Fruit fly (Drosophila melanogaster) whole organism, wandering third instar larva: ENCODE results near the gene Acsf2.

ENCODE experiments used
- Abd-B ChIP-seq: fragments of >200 bp; optimal IDR thresholded peaks from 2 replicates; lab custom pipeline; 2017; ENCODE audit warnings: missing biosample characterization, missing genetic modification characterization
- CG32264 ChIP-seq: fragments of 200-800 bp; sonication (Bioruptor generic); optimal IDR thresholded peaks from 2 replicates; lab custom pipeline; 2016; ENCODE audit warnings: missing biosample characterization, missing genetic modification characterization
- CG9705 ChIP-seq: fragments of 200-800 bp; sonication (Bioruptor generic); optimal IDR thresholded peaks from 2 replicates; lab custom pipeline; 2018; ENCODE audit warnings: missing biosample characterization, mild to moderate bottlenecking, missing genetic modification characterization
- CrebA ChIP-seq: fragments of 200-800 bp; sonication (Bioruptor generic); optimal IDR thresholded peaks from 2 replicates; lab custom pipeline; 2016; ENCODE audit warnings: missing biosample characterization, mild to moderate bottlenecking, missing genetic modification characterization, borderline replicate concordance
- Dfd ChIP-seq: fragments of >200 bp; optimal IDR thresholded peaks from 2 replicates; lab custom pipeline; 2017; ENCODE audit warnings: missing biosample characterization, missing genetic modification characterization
- Dif ChIP-seq: fragments of 200-275, 200-300 bp; sonication (Bioruptor generic); optimal IDR thresholded peaks from 2 replicates; lab custom pipeline; 2018; ENCODE audit warnings: missing biosample characterization, missing genetic modification characterization; ENCODE audit not compliant: partially characterized antibody
- GATAd ChIP-seq: sonication (Bioruptor generic); optimal IDR thresholded peaks from 2 replicates; lab custom pipeline; 2016; ENCODE audit warnings: missing biosample characterization, missing genetic modification characterization
- HLH106 ChIP-seq: fragments of 200-800 bp; optimal IDR thresholded peaks from 3 replicates; lab custom pipeline; 2019; ENCODE audit warnings: missing biosample characterization, mild to moderate bottlenecking, missing genetic modification characterization, moderate library complexity
- Hnf4 ChIP-seq: fragments of 200-800 bp; sonication (Bioruptor generic); optimal IDR thresholded peaks from 2 replicates; lab custom pipeline; 2016; ENCODE audit warnings: missing biosample characterization, mild to moderate bottlenecking, missing genetic modification characterization
- Hr78 ChIP-seq: fragments of >200 bp; optimal IDR thresholded peaks from 2 replicates; lab custom pipeline; 2017; ENCODE audit warnings: missing biosample characterization, missing genetic modification characterization
- Hr83 ChIP-seq: fragments of 200-300 bp; sonication (Bioruptor generic); optimal IDR thresholded peaks from 2 replicates; lab custom pipeline; 2016; ENCODE audit warnings: missing biosample characterization, mild to moderate bottlenecking, missing genetic modification characterization, moderate library complexity; ENCODE audit not compliant: poor library complexity, severe bottlenecking
- Jra ChIP-seq: sonication (Bioruptor generic); optimal IDR thresholded peaks from 2 replicates; lab custom pipeline; 2016; ENCODE audit warnings: missing biosample characterization, missing genetic modification characterization
- Mio ChIP-seq: sonication (Bioruptor generic); optimal IDR thresholded peaks from 2 replicates; lab custom pipeline; 2016; ENCODE audit warnings: missing biosample characterization, missing genetic modification characterization
- Myc ChIP-seq: fragments of >200 bp; optimal IDR thresholded peaks from 2 replicates; lab custom pipeline; 2017
- N ChIP-seq: fragments of >200 bp; optimal IDR thresholded peaks from 2 replicates; lab custom pipeline; 2018; ENCODE audit warnings: missing biosample characterization, missing external identifiers, missing genetic modification characterization
- OdsH ChIP-seq: fragments of 200-800 bp; sonication (Bioruptor generic); optimal IDR thresholded peaks from 2 replicates; lab custom pipeline; 2016; ENCODE audit warnings: missing biosample characterization, mild to moderate bottlenecking, missing genetic modification characterization
- Rel ChIP-seq, 2 experiments: fragments of 200-800 bp; sonication (Bioruptor generic) in 1 of 2; optimal IDR thresholded peaks; 2 replicates in 1 of 2; 3 replicates in 1 of 2; lab custom pipeline; 2016 to 2019; ENCODE audit warnings: mild to moderate bottlenecking in 2 of 2, missing biosample characterization in 2 of 2, missing genetic modification characterization in 2 of 2, moderate library complexity in 1 of 2
- Sp1 ChIP-seq: fragments of 200-800 bp; sonication (Bioruptor generic); optimal IDR thresholded peaks from 3 replicates; lab custom pipeline; 2019; ENCODE audit warnings: missing biosample characterization, mild to moderate bottlenecking, missing genetic modification characterization, moderate library complexity
- Vsx2 ChIP-seq: fragments of 200-300, 225-300 bp; sonication (Bioruptor generic); optimal IDR thresholded peaks from 2 replicates; lab custom pipeline; 2018; ENCODE audit warnings: missing biosample characterization, missing genetic modification characterization; ENCODE audit not compliant: partially characterized antibody
- br ChIP-seq: fragments of 200-800 bp; sonication (Bioruptor generic); optimal IDR thresholded peaks from 2 replicates; lab custom pipeline; 2016; ENCODE audit warnings: missing biosample characterization, missing genetic modification characterization
- brk ChIP-seq: fragments of 200-800 bp; sonication (Bioruptor generic); optimal IDR thresholded peaks from 2 replicates; lab custom pipeline; 2016; ENCODE audit warnings: missing biosample characterization, mild to moderate bottlenecking, missing genetic modification characterization
- dl ChIP-seq, 2 experiments: fragments of 175-275, 200-275 bp in 1 of 2; fragments of 200-275 bp in 1 of 2; sonication (Bioruptor generic); optimal IDR thresholded peaks; lab custom pipeline; 2018; ENCODE audit warnings: mild to moderate bottlenecking in 2 of 2, missing biosample characterization in 2 of 2, missing genetic modification characterization in 2 of 2, moderate library complexity in 2 of 2; ENCODE audit not compliant: partially characterized antibody in 2 of 2, insufficient read depth in 1 of 2
- dmrt93B ChIP-seq: fragments of 200-800 bp; sonication (Bioruptor generic); optimal IDR thresholded peaks from 2 replicates; lab custom pipeline; 2018; ENCODE audit warnings: missing biosample characterization, mild to moderate bottlenecking, missing genetic modification characterization
- dsf ChIP-seq: sonication (Bioruptor generic); optimal IDR thresholded peaks from 2 replicates; lab custom pipeline; 2016; ENCODE audit warnings: missing biosample characterization, missing genetic modification characterization, borderline replicate concordance
- ey ChIP-seq: fragments of 200-800 bp; sonication (Bioruptor generic); optimal IDR thresholded peaks from 2 replicates; lab custom pipeline; 2016; ENCODE audit warnings: missing biosample characterization, missing genetic modification characterization
- foxo ChIP-seq, 2 experiments: fragments of 200-800 bp; sonication (Bioruptor generic); optimal IDR thresholded peaks; 2 replicates in 1 of 2; 3 replicates in 1 of 2; lab custom pipeline; 2016 to 2017; ENCODE audit warnings: missing biosample characterization in 2 of 2, missing genetic modification characterization in 2 of 2
- fru ChIP-seq: fragments of 200-800 bp; sonication (Bioruptor generic); optimal IDR thresholded peaks from 3 replicates; lab custom pipeline; 2016; ENCODE audit warnings: missing biosample characterization, mild to moderate bottlenecking, missing genetic modification characterization
- h ChIP-seq: fragments of 200-800 bp; sonication (Bioruptor generic); optimal IDR thresholded peaks from 3 replicates; lab custom pipeline; 2016; ENCODE audit warnings: missing biosample characterization, mild to moderate bottlenecking, missing genetic modification characterization
- jim ChIP-seq: fragments of 175-275, 200-325 bp; sonication (Bioruptor generic); optimal IDR thresholded peaks from 2 replicates; lab custom pipeline; 2016; ENCODE audit warnings: missing biosample characterization, mild to moderate bottlenecking, missing genetic modification characterization
- lola ChIP-seq: fragments of >200 bp; optimal IDR thresholded peaks from 2 replicates; lab custom pipeline; 2017; ENCODE audit warnings: missing biosample characterization, missing genetic modification characterization
- pan ChIP-seq: fragments of >200 bp; optimal IDR thresholded peaks from 2 replicates; lab custom pipeline; 2017
- psq ChIP-seq: fragments of 200-800 bp; sonication (Bioruptor generic); optimal IDR thresholded peaks from 3 replicates; lab custom pipeline; 2017; ENCODE audit warnings: missing biosample characterization, mild to moderate bottlenecking, missing genetic modification characterization, moderate library complexity
- rgr ChIP-seq: fragments of 200-800 bp; sonication (Bioruptor generic); optimal IDR thresholded peaks from 3 replicates; lab custom pipeline; 2016; ENCODE audit warnings: missing biosample characterization, mild to moderate bottlenecking, missing genetic modification characterization
- sage ChIP-seq: fragments of 200-800 bp; sonication (Bioruptor generic); optimal IDR thresholded peaks from 2 replicates; lab custom pipeline; 2016; ENCODE audit warnings: missing biosample characterization, mild to moderate bottlenecking, missing genetic modification characterization
- sv ChIP-seq: fragments of 200-800 bp; sonication (Bioruptor generic); optimal IDR thresholded peaks from 3 replicates; lab custom pipeline; 2016; ENCODE audit warnings: missing biosample characterization, missing genetic modification characterization
- tai ChIP-seq: sonication (Bioruptor generic); optimal IDR thresholded peaks from 2 replicates; lab custom pipeline; 2016; ENCODE audit warnings: missing biosample characterization, missing genetic modification characterization
- usp ChIP-seq: fragments of >200 bp; optimal IDR thresholded peaks from 2 replicates; lab custom pipeline; 2017; ENCODE audit warnings: missing biosample characterization, missing genetic modification characterization
- woc ChIP-seq: sonication (Bioruptor generic); optimal IDR thresholded peaks from 2 replicates; lab custom pipeline; 2016; ENCODE audit warnings: missing biosample characterization, mild to moderate bottlenecking, missing genetic modification characterization

Gene Acsf2

dm6 chr2L:5294392-5295244 is 47.4 kb downstream of the Acsf2 start:
- TF ChIP-seq br (no peak), psq (GFP tag; lab: Kevin White, UChicago) (peak; percentile 76), Abd-B (no peak), dl (GFP tag; optimal IDR thresholded peaks at IDR 0.05; lab: Kevin White, UChicago; ENCODE audit: insufficient read depth in 1 of 2, partially characterized antibody in 2 of 2) (no peak), foxo (GFP tag; optimal IDR thresholded peaks at IDR 0.05; lab: Kevin White, UChicago) (peak in 1 of 2 experiments; percentile 22), sv (no peak), Hnf4 (GFP tag; lab: Kevin White, UChicago) (peak; percentile 75), Dif (GFP tag; lab: Kevin White, UChicago) (peak; percentile 27), fru (GFP tag; lab: Kevin White, UChicago) (peak; percentile 43), usp (GFP tag; lab: Kevin White, UChicago) (no peak), Hr83 (GFP tag; lab: Kevin White, UChicago) (peak; percentile 22), brk (GFP tag; lab: Kevin White, UChicago) (peak; percentile 48), lola (GFP tag; lab: Kevin White, UChicago) (no peak), Vsx2 (GFP tag; lab: Kevin White, UChicago) (peak; percentile 48), tai (GFP tag; lab: Kevin White, UChicago) (peak; percentile 30), sage (no peak), CG32264 (no peak), N (GFP tag; lab: Kevin White, UChicago) (peak; percentile 4), Dfd (GFP tag; lab: Kevin White, UChicago) (no peak), Mio (GFP tag; lab: Kevin White, UChicago) (no peak), OdsH (GFP tag; lab: Kevin White, UChicago) (peak; percentile 31), Jra (GFP tag; lab: Kevin White, UChicago) (peak; percentile 38), rgr (GFP tag; lab: Kevin White, UChicago) (peak; percentile 32), GATAd (peak; percentile 27), dmrt93B (GFP tag; lab: Kevin White, UChicago) (no peak), Rel (GFP tag; optimal IDR thresholded peaks at IDR 0.05; lab: Kevin White, UChicago) (no peak), Rel (tag; optimal IDR thresholded peaks at IDR 0.05; lab: Kevin White, UChicago) (peak; percentile 68), CG9705 (no peak), CrebA (GFP tag; lab: Kevin White, UChicago) (peak; percentile 55), HLH106 (peak; percentile 39), woc (GFP tag; lab: Kevin White, UChicago) (peak; percentile 42), ey (peak; percentile 13), Myc (no peak), Hr78 (GFP tag; lab: Kevin White, UChicago) (no peak), Sp1 (GFP tag; lab: Kevin White, UChicago) (no peak), h (GFP tag; lab: Kevin White, UChicago) (peak; percentile 50), jim (GFP tag; lab: Kevin White, UChicago) (no peak), pan (lab: Kevin White, UChicago) (no peak), dsf (GFP tag; lab: Kevin White, UChicago) (no peak)
- TF ChIP-seq, all 38 proteins: peak for 20

DNA sequence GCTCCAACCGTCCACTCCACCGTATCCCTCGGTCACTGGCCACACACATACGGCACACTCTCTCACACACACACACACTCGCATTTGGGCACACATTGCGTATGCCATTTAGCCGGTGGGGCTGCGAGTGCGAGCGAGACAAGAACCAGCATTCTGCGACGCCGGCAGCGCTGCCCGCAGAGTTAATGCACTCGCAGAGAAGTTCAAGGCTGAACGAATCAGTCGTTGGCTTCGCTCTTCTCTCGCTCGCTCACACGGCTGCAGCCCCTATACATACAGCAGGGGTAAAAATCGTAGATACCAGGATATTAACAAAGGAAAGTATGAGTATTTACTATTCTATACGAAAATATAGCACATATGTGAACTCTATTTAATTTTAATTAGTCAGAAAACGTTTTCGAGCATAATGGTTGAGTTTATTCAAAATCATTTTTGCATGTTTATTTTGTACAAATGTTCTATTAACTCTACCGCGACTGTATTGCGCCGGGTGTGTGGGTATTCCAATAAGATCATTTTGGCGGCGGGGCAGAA is 49.0 kb downstream of the Acsf2 start:
- TF ChIP-seq Hr78 (GFP tag; lab: Kevin White, UChicago): no peak
- peak; percentile 98 for TF ChIP-seq woc (GFP tag; lab: Kevin White, UChicago)
- TF ChIP-seq rgr (GFP tag; lab: Kevin White, UChicago): peak; percentile 98
- no peak for TF ChIP-seq Dfd (GFP tag; lab: Kevin White, UChicago)
- peak; percentile 84 for TF ChIP-seq Hr83 (GFP tag; lab: Kevin White, UChicago)
- peak; percentile 94 for TF ChIP-seq tai (GFP tag; lab: Kevin White, UChicago)
- no peak for TF ChIP-seq lola (GFP tag; lab: Kevin White, UChicago)
- peak; percentile 99 for TF ChIP-seq OdsH (GFP tag; lab: Kevin White, UChicago)
- TF ChIP-seq Mio (GFP tag; lab: Kevin White, UChicago): peak; percentile 84
- TF ChIP-seq CrebA (GFP tag; lab: Kevin White, UChicago): peak; percentile 97
- TF ChIP-seq Abd-B: no peak
- peak; percentile 86 for TF ChIP-seq Dif (GFP tag; lab: Kevin White, UChicago)
- TF ChIP-seq fru (GFP tag; lab: Kevin White, UChicago): peak; percentile 98
- peak; percentile 91 for TF ChIP-seq sage
- peak; percentile 75 for TF ChIP-seq N (GFP tag; lab: Kevin White, UChicago)
- peak; percentile 99 for TF ChIP-seq h (GFP tag; lab: Kevin White, UChicago)
- peak; percentile 60 for TF ChIP-seq sv
- peak; percentile 96 for TF ChIP-seq CG32264
- TF ChIP-seq Rel (GFP tag; optimal IDR thresholded peaks at IDR 0.05; lab: Kevin White, UChicago): peak; percentile 98
- peak; percentile 90 for TF ChIP-seq Rel (tag; optimal IDR thresholded peaks at IDR 0.05; lab: Kevin White, UChicago)
- TF ChIP-seq pan (lab: Kevin White, UChicago): no peak
- peak; percentile 97 for TF ChIP-seq CG9705
- TF ChIP-seq Myc: no peak
- TF ChIP-seq psq (GFP tag; lab: Kevin White, UChicago): peak; percentile 92
- peak; percentile 97 for TF ChIP-seq brk (GFP tag; lab: Kevin White, UChicago)
- peak; percentile 92 for TF ChIP-seq dmrt93B (GFP tag; lab: Kevin White, UChicago)
- peak; percentile 47 for TF ChIP-seq Vsx2 (GFP tag; lab: Kevin White, UChicago)
- TF ChIP-seq HLH106: peak; percentile 98
- TF ChIP-seq foxo (GFP tag; optimal IDR thresholded peaks at IDR 0.05; lab: Kevin White, UChicago): peak; percentile 90 to 98
- TF ChIP-seq usp (GFP tag; lab: Kevin White, UChicago): no peak
- peak; percentile 99 for TF ChIP-seq ey
- peak; percentile 97 for TF ChIP-seq Hnf4 (GFP tag; lab: Kevin White, UChicago)
- peak; percentile 98 for TF ChIP-seq Sp1 (GFP tag; lab: Kevin White, UChicago)
- no peak for TF ChIP-seq GATAd
- peak; percentile 92 for TF ChIP-seq Jra (GFP tag; lab: Kevin White, UChicago)
- TF ChIP-seq dl (GFP tag; optimal IDR thresholded peaks at IDR 0.05; lab: Kevin White, UChicago; ENCODE audit: insufficient read depth in 1 of 2, partially characterized antibody in 2 of 2): peak; percentile 34 to 71
- peak; percentile 86 for TF ChIP-seq jim (GFP tag; lab: Kevin White, UChicago)
